Worm (Caenorhabditis elegans): ENCODE measurements around the gene Y81G3A.1.
A peak's percentile ranks its signal among the peaks of the same experiment; 100 is the strongest.

The Y81G3A.1 gene

DNA sequence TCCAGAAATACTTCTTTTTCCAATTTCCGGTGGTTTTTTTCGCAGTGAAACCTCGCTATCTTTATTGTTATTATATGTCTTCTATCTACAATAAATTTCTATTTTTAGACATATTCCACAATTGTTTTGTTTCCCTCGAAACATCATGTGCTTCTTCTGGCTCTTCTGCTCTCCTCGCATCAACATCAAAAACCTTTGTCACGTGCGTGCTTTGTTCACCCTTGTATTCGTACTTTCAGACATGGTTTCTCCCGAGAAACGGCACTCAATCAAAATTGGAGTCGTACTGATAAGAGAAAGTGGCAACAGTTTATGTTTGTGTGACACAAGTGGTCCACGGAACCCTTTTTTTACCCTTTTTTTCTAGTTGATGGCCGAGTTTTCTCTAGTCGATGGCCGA is 6.0 kb downstream of the Y81G3A.1 start (continued):
- 0 out of 2 replicates have a peak, but pooled peaks have one; percentile 15 for TF ChIP-seq pha-4 (GFP tag; IDR thresholded peaks at IDR 0.05)
- no peak for TF ChIP-seq pha-4 (tag; optimal IDR thresholded peaks at IDR 0.05)
- no peak for TF ChIP-seq snpc-4 (tag; optimal IDR thresholded peaks at IDR 0.05)
- TF ChIP-seq nhr-48 (tag; optimal IDR thresholded peaks at IDR 0.05) = peak; percentile 87
- TF ChIP-seq zag-1 (tag; optimal IDR thresholded peaks at IDR 0.05) = no peak
- peak; percentile 70 for TF ChIP-seq hlh-30 (tag; optimal IDR thresholded peaks at IDR 0.05; ENCODE audit: insufficient read depth)
- peak; percentile 27 for TF ChIP-seq mep-1 (tag; optimal IDR thresholded peaks at IDR 0.05)
- TF ChIP-seq R02D3.7 (tag; optimal IDR thresholded peaks at IDR 0.05) = no peak
- no peak for TF ChIP-seq nhr-42 (GFP tag; IDR thresholded peaks at IDR 0.05)

DNA sequence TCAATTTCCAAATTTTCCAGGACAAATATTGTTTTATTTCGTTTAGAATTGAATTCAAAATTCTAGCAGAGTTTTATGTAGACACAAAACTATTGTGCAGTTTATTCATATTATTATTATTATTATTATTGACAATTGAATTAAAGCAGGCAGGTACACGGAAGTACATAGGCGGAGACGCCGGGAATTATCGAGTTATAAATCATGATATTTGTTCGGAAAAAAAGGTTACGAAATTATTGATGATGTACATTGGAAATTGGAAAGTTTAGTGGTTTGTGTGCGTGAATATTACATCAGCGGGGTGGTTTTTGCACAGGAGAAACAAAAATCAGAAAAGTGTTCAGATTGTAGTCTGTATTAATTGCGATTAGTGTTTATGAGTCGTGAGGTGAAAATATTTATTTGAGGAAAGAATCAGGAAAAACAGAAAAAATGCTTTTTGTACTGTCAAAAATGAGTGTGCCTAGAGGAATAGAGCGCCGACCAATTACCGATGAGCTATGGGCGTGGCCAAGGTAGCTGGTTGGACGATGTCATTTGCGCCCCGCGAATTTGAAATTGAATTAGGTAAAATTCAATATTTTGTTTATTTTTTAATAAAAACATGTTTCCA is 7.3 kb downstream of the Y81G3A.1 start:
- TF ChIP-seq gei-8 (GFP tag; optimal IDR thresholded peaks at IDR 0.05) = no peak
- no peak for TF ChIP-seq ceh-28 (tag; optimal IDR thresholded peaks at IDR 0.05)
- no peak for TF ChIP-seq F37D6.2 (tag; optimal IDR thresholded peaks at IDR 0.05)
- no peak for TF ChIP-seq duxl-1 (tag; optimal IDR thresholded peaks at IDR 0.05; ENCODE audit: poor library complexity)
- TF ChIP-seq tra-1 (GFP tag; IDR thresholded peaks at IDR 0.05) = no peak; the same call in 1 of the 2 replicates
- TF ChIP-seq ceh-20 (GFP tag; IDR thresholded peaks at IDR 0.05) = 0 out of 2 replicates have a peak, but pooled peaks have one; percentile 39
- TF ChIP-seq daf-19 (GFP tag; conservative IDR thresholded peaks at IDR 0.05) = no peak
- no peak for TF ChIP-seq daf-16 (GFP tag; optimal IDR thresholded peaks at IDR 0.05)
- TF ChIP-seq daf-16 (tag; optimal IDR thresholded peaks at IDR 0.05) = peak; percentile 92
- peak; percentile 41 for TF ChIP-seq hlh-11 (tag; optimal IDR thresholded peaks at IDR 0.05)
- TF ChIP-seq dmd-6 (GFP tag; IDR thresholded peaks at IDR 0.05) = peak; percentile 64
- TF ChIP-seq T20F7.1 (GFP tag; optimal IDR thresholded peaks at IDR 0.05) = peak; percentile 43
- no peak for TF ChIP-seq sdz-12 (GFP tag; optimal IDR thresholded peaks at IDR 0.05)
- TF ChIP-seq nhr-41 (GFP tag; IDR thresholded peaks at IDR 0.05) = no peak
- peak; percentile 47 for TF ChIP-seq nhr-77 (tag; optimal IDR thresholded peaks at IDR 0.05)
- no peak for TF ChIP-seq nhr-111 (GFP tag; optimal IDR thresholded peaks at IDR 0.05)
- no peak for TF ChIP-seq ceh-82 (tag; optimal IDR thresholded peaks at IDR 0.05)
- no peak for TF ChIP-seq madf-9 (GFP tag; conservative IDR thresholded peaks at IDR 0.05)
- no peak for TF ChIP-seq ctbp-1 (GFP tag; IDR thresholded peaks at IDR 0.05)
- no peak for TF ChIP-seq aly-2 (tag; optimal IDR thresholded peaks at IDR 0.05)
- TF ChIP-seq zag-1 (tag; optimal IDR thresholded peaks at IDR 0.05) = no peak
- TF ChIP-seq php-3 (GFP tag; IDR thresholded peaks at IDR 0.05) = peak; percentile 78
- TF ChIP-seq lin-29 (GFP tag; IDR thresholded peaks at IDR 0.05) = no peak
- TF ChIP-seq ces-1 (GFP tag; optimal IDR thresholded peaks at IDR 0.05) = no peak
- no peak for TF ChIP-seq ZK337.2 (GFP tag; IDR thresholded peaks at IDR 0.05)
- TF ChIP-seq Y48G9A.11 (GFP tag; IDR thresholded peaks at IDR 0.05) = no peak
- TF ChIP-seq nhr-102 (tag; optimal IDR thresholded peaks at IDR 0.05) = no peak
- no peak for TF ChIP-seq zfp-2 (tag; optimal IDR thresholded peaks at IDR 0.05)
- TF ChIP-seq jun-1 (tag; optimal IDR thresholded peaks at IDR 0.05) = no peak
- TF ChIP-seq zip-2 (tag; optimal IDR thresholded peaks at IDR 0.05) = no peak
- TF ChIP-seq pqm-1 (tag; optimal IDR thresholded peaks at IDR 0.05) = peak; percentile 48
- TF ChIP-seq lin-13 (GFP tag; optimal IDR thresholded peaks at IDR 0.05) = no peak
- TF ChIP-seq skn-1 (tag; optimal IDR thresholded peaks at IDR 0.05) = no peak
- TF ChIP-seq lim-7 (GFP tag; IDR thresholded peaks at IDR 0.05) = no peak
- no peak for TF ChIP-seq lin-1 (GFP tag; IDR thresholded peaks at IDR 0.05)
- TF ChIP-seq hmg-1.1 (GFP tag; IDR thresholded peaks at IDR 0.05) = no peak
- TF ChIP-seq mdt-29 (GFP tag; IDR thresholded peaks at IDR 0.05) = no peak
- TF ChIP-seq rbr-2 (tag; optimal IDR thresholded peaks at IDR 0.05) = no peak
- no peak for TF ChIP-seq Y75B8A.6 (GFP tag; IDR thresholded peaks at IDR 0.05)
- TF ChIP-seq mdl-1 (tag; optimal IDR thresholded peaks at IDR 0.05) = peak in 1 of 2 experiments; percentile 18
- no peak for TF ChIP-seq fos-1 (tag; optimal IDR thresholded peaks at IDR 0.05)
- peak; percentile 66 for TF ChIP-seq nhr-28 (tag; optimal IDR thresholded peaks at IDR 0.05)
- TF ChIP-seq D1046.2 (GFP tag; IDR thresholded peaks at IDR 0.05) = no peak
